Worm (Caenorhabditis elegans) whole organism, L4 larva: ENCODE results near the gene jip-1.

Experiments used
- dmd-8 ChIP-seq: fragments of 200-800 bp; sonication (Bioruptor generic); IDR thresholded peaks from 2 replicates; pipeline ENCODE4 v1.3.6; 2022; ENCODE audit warnings: missing genetic modification characterization, missing compliant biosample characterization
- unc-39 ChIP-seq: sonication (generic microtip); optimal IDR thresholded peaks from 2 replicates; lab custom pipeline; 2017; ENCODE audit warnings: missing biosample characterization, missing genetic modification characterization
- unc-62 ChIP-seq, 3 experiments: fragments of 150-350 bp in 1 of 3; sonication (generic microtip); optimal IDR thresholded peaks in 2 of 3; peaks in 1 of 3; 1 replicate in 1 of 3; 2 replicates in 2 of 3; lab custom pipeline; 2014 to 2017; ENCODE audit warnings: missing biosample characterization in 3 of 3, missing genetic modification characterization in 3 of 3, missing genetic modification reagents in 3 of 3, missing genotype in 1 of 3
- zag-1 ChIP-seq: fragments of 150-350 bp; optimal IDR thresholded peaks from 2 replicates; lab custom pipeline; 2014; ENCODE audit warnings: missing biosample characterization, missing genetic modification characterization

DNA sequence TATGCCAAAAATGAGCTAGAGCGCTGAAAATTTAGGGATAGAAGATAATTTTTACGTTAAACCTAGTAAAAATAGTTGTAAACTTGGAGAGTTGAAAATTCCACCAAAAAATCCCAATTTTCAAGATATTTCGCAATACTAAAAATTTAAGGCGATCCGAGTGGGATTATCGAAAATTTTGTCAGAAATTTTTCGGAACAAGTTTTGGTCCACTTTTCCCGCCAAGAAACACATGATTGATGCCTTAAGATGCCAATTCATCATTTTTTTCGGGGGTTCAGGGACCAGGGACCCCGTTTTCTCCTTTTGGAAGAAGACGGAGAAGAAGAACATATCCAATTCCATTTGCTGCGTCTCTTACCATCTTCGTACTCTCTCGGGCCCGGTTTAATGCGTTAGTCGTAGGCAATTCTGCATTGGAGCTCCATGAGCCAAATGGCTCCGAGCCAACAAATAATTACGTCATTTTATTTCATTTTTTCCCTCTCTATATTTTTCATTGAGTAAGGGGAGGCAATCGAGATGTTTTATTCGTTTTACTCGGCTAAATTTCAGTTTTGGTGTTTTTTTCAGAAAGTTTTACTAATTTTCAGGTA lies 17.8 kb downstream of the jip-1 start:
- peak in 1 of 2 experiments; percentile 79 for TF ChIP-seq unc-62 (GFP tag; optimal IDR thresholded peaks at IDR 0.05 in 1 of 2; lab: Kevin White, UChicago)
- TF ChIP-seq unc-62 (tag; optimal IDR thresholded peaks at IDR 0.05; lab: Kevin White, UChicago) = no peak
- no peak for TF ChIP-seq dmd-8
- no peak for TF ChIP-seq zag-1
- no peak for TF ChIP-seq unc-39 (tag; lab: Kevin White, UChicago)
